Worm (Caenorhabditis elegans) whole organism, L4 larva: ENCODE results near the gene K06H7.2.

Experiments used
- aly-2 ChIP-seq: sonication (generic microtip); optimal IDR thresholded peaks from 2 replicates; lab custom pipeline; 2018; ENCODE audit warnings: missing biosample characterization, missing genetic modification characterization
- cey-2 ChIP-seq: sonication (generic microtip); optimal IDR thresholded peaks from 3 replicates; lab custom pipeline; 2017; ENCODE audit warnings: missing genetic modification characterization, mild to moderate bottlenecking, missing compliant biosample characterization, antibody characterized with exemption, borderline replicate concordance; ENCODE audit not compliant: insufficient read depth
- daf-12 ChIP-seq: fragments of 150-350 bp; optimal IDR thresholded peaks from 2 replicates; lab custom pipeline; 2014; ENCODE audit warnings: missing biosample characterization, missing genetic modification reagents, missing genetic modification characterization
- dmd-9 ChIP-seq: fragments of 200-800 bp; sonication (Bioruptor generic); IDR thresholded peaks from 2 replicates; pipeline ENCODE4 v1.3.6; 2022; ENCODE audit warnings: missing genetic modification reagents, missing genetic modification characterization, missing compliant biosample characterization
- lin-39 ChIP-seq: fragments of 150-350 bp; optimal IDR thresholded peaks from 2 replicates; lab custom pipeline; 2014; ENCODE audit warnings: missing biosample characterization, missing genetic modification reagents, missing genetic modification characterization
- mep-1 ChIP-seq: fragments of 150-350 bp; sonication (generic microtip); optimal IDR thresholded peaks from 3 replicates; lab custom pipeline; 2014; ENCODE audit warnings: missing biosample characterization, missing genetic modification characterization
- nhr-28 ChIP-seq: fragments of 150-350 bp; optimal IDR thresholded peaks from 2 replicates; lab custom pipeline; 2014; ENCODE audit warnings: missing biosample characterization, missing genetic modification characterization
- nhr-48 ChIP-seq: sonication (generic microtip); optimal IDR thresholded peaks from 2 replicates; lab custom pipeline; 2016; ENCODE audit warnings: mild to moderate bottlenecking, missing genetic modification characterization, missing compliant biosample characterization
- pha-4 ChIP-seq, 2 experiments: fragments of 150-350 bp in 1 of 2; fragments of 200-800 bp in 1 of 2; sonication (Bioruptor generic) in 1 of 2; IDR thresholded peaks in 1 of 2; optimal IDR thresholded peaks in 1 of 2; 2 replicates each; pipeline versions ENCODE4 v1.3.6 to Lab custom; 2014 to 2022; ENCODE audit warnings: missing genetic modification characterization in 2 of 2, missing genetic modification reagents in 2 of 2, missing biosample characterization in 1 of 2, missing compliant biosample characterization in 1 of 2
- rbr-2 ChIP-seq: sonication (generic microtip); optimal IDR thresholded peaks from 2 replicates; lab custom pipeline; 2016; ENCODE audit warnings: missing genotype, missing genetic modification characterization, missing compliant biosample characterization
- vab-7 ChIP-seq: fragments of 200-800 bp; sonication (Bioruptor generic); IDR thresholded peaks from 2 replicates; pipeline ENCODE4 v1.3.6; 2022; ENCODE audit warnings: missing genetic modification reagents, missing genetic modification characterization, missing compliant biosample characterization
- zip-11 ChIP-seq: fragments of 200-800 bp; sonication (Bioruptor generic); IDR thresholded peaks from 2 replicates; pipeline ENCODE4 v1.3.6; 2022; ENCODE audit warnings: missing genetic modification characterization, missing compliant biosample characterization

DNA sequence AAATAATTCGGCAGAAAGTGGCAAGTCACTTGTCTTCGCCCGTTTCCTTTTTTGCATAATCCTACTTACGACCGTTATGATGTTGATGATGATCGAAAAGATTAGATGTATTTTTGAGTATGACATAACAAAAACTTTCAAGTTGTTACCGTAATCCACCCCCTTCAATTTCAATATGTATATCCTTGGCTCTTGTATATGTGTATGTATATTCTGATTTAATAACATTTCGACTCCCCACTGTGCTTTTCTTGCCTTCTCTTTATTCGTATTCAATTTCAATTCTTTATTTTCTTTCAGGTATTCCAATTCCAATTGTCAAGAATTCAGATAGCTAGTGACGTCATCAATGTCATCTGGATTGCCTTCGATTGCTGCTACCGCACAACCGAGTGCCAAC, 26.4 kb upstream of the K06H7.2 start, which contains the start of gene pros-1:
- TF ChIP-seq pha-4 (GFP tag; IDR thresholded peaks at IDR 0.05; lab: Robert Waterston, UW) (no peak), pha-4 (tag; optimal IDR thresholded peaks at IDR 0.05; lab: Kevin White, UChicago) (no peak), lin-39 (tag; lab: Kevin White, UChicago) (no peak), dmd-9 (GFP tag; lab: Robert Waterston, UW) (no peak), daf-12 (tag; lab: Kevin White, UChicago) (no peak), nhr-48 (tag; lab: Kevin White, UChicago) (no peak), aly-2 (tag; lab: Kevin White, UChicago) (no peak), zip-11 (no peak), vab-7 (GFP tag; lab: Robert Waterston, UW) (no peak), mep-1 (no peak), nhr-28 (no peak), cey-2 (tag; lab: Kevin White, UChicago) (no peak), rbr-2 (no peak)
